Worm (Caenorhabditis elegans) whole organism, midembryonic: ENCODE measurements around the gene sfxn-2.

ENCODE experiments used
- T22C8.4 ChIP-seq: fragments of 200-800 bp; sonication (Bioruptor generic); IDR thresholded peaks from 2 replicates; pipeline ENCODE4 v1.3.6; 2022; ENCODE audit warnings: missing genetic modification characterization, missing compliant biosample characterization
- flt-1 ChIP-seq: fragments of 200-800 bp; sonication (Bioruptor generic); IDR thresholded peaks from 2 replicates; pipeline ENCODE4 v1.3.6; 2022; ENCODE audit warnings: missing genetic modification characterization, missing compliant biosample characterization
- klf-2 ChIP-seq: fragments of 200-800 bp; sonication (Bioruptor generic); conservative IDR thresholded peaks from 2 replicates; pipeline ENCODE4 v1.3.6; 2022; ENCODE audit warnings: missing genetic modification reagents, missing genetic modification characterization, missing compliant biosample characterization
- med-1 ChIP-seq: sonication (generic microtip); optimal IDR thresholded peaks from 2 replicates; lab custom pipeline; 2017; ENCODE audit warnings: missing genetic modification characterization, mild to moderate bottlenecking, missing compliant biosample characterization, antibody characterized with exemption, missing genetic modification reagents; ENCODE audit not compliant: insufficient read depth
- ref-1 ChIP-seq: fragments of 200-800 bp; sonication (Bioruptor generic); conservative IDR thresholded peaks from 2 replicates; pipeline ENCODE4 v1.3.6; 2022; ENCODE audit warnings: missing genetic modification reagents, missing genetic modification characterization, missing compliant biosample characterization
- tab-1 ChIP-seq: fragments of 200-800 bp; sonication (Bioruptor generic); IDR thresholded peaks from 2 replicates; pipeline ENCODE4 v1.3.6; 2022; ENCODE audit warnings: missing genetic modification characterization, missing compliant biosample characterization
- ztf-29 ChIP-seq: fragments of 200-800 bp; sonication (Bioruptor generic); IDR thresholded peaks from 2 replicates; pipeline ENCODE4 v1.3.6; 2022; ENCODE audit warnings: missing genetic modification reagents, missing genetic modification characterization, missing compliant biosample characterization

DNA sequence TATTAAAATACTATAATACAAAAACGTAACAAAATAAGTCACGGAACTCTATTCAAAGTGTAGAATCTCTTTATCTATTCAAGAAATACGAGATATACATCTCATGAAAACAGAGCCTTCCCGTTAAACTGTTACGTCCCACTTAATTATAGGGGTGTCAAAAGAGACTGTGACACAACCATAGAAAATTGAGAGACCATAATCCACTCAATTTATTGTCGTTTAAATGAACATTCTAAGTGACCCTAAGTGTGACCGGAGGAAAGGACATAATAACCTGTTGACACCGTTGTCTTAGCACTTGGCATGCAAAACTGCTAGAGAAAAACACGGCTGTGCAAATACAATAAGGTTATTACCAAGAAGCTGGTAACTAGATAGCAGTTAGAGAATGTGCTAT, 10.4 kb upstream of the sfxn-2 start:
- TF ChIP-seq T22C8.4 (GFP tag; lab: Robert Waterston, UW): no peak
- no peak for TF ChIP-seq ref-1 (GFP tag; lab: Robert Waterston, UW)
- TF ChIP-seq ztf-29 (GFP tag; lab: Robert Waterston, UW): no peak
- TF ChIP-seq med-1 (GFP tag; lab: Kevin White, UChicago): no peak
- TF ChIP-seq flt-1 (GFP tag; lab: Robert Waterston, UW): no peak
- TF ChIP-seq tab-1 (GFP tag; lab: Robert Waterston, UW): no peak
- no peak for TF ChIP-seq klf-2 (GFP tag; lab: Robert Waterston, UW)
